Fruit fly (Drosophila melanogaster) whole organism, prepupa: ENCODE results near the gene Gr93d.

Source experiments
- Blimp-1 ChIP-seq: fragments of 200-800 bp; sonication (Bioruptor generic); optimal IDR thresholded peaks from 3 replicates; lab custom pipeline; 2017; ENCODE audit warnings: missing biosample characterization, missing genetic modification characterization, mild to moderate bottlenecking, moderate library complexity, missing genetic modification reagents
- CG10631 ChIP-seq: fragments of 200-800 bp; sonication (Bioruptor generic); optimal IDR thresholded peaks from 2 replicates; lab custom pipeline; 2016; ENCODE audit warnings: missing biosample characterization, missing genetic modification characterization
- CG10669 ChIP-seq: fragments of 200-800 bp; sonication (Bioruptor generic); optimal IDR thresholded peaks from 3 replicates; lab custom pipeline; 2018; ENCODE audit warnings: missing biosample characterization, mild to moderate bottlenecking, missing genetic modification characterization, moderate library complexity
- CG15336 ChIP-seq: fragments of 200-800 bp; sonication (Bioruptor generic); IDR thresholded peaks from 2 replicates; pipeline ENCODE4 v1.3.6; 2022; ENCODE audit warnings: missing biosample characterization, missing genetic modification characterization
- CG16779 ChIP-seq: fragments of 200-800 bp; sonication (Bioruptor generic); optimal IDR thresholded peaks from 3 replicates; lab custom pipeline; 2017; ENCODE audit warnings: missing biosample characterization, mild to moderate bottlenecking, missing genetic modification characterization
- CG31627 ChIP-seq: fragments of 200-800 bp; sonication (Bioruptor generic); optimal IDR thresholded peaks from 3 replicates; lab custom pipeline; 2016; ENCODE audit warnings: missing biosample characterization, missing genetic modification characterization
- CG32006 ChIP-seq: fragments of 200-800 bp; sonication (Bioruptor generic); optimal IDR thresholded peaks from 3 replicates; lab custom pipeline; 2017; ENCODE audit warnings: missing biosample characterization, mild to moderate bottlenecking, missing genetic modification characterization
- CG4318 ChIP-seq: fragments of 200-800 bp; sonication (Bioruptor generic); optimal IDR thresholded peaks from 3 replicates; lab custom pipeline; 2017; ENCODE audit warnings: missing biosample characterization, mild to moderate bottlenecking, missing genetic modification characterization
- CG6163 ChIP-seq: fragments of 200-800 bp; sonication (Bioruptor generic); IDR thresholded peaks from 3 replicates; pipeline ENCODE4 v1.3.6; 2022; ENCODE audit warnings: missing biosample characterization, missing genetic modification characterization
- CG6276 ChIP-seq: fragments of 200-800 bp; sonication (Bioruptor generic); optimal IDR thresholded peaks from 2 replicates; lab custom pipeline; 2017; ENCODE audit warnings: missing biosample characterization, mild to moderate bottlenecking, missing genetic modification characterization
- CG6792 ChIP-seq: fragments of 200-800 bp; sonication (Bioruptor generic); optimal IDR thresholded peaks from 3 replicates; lab custom pipeline; 2016; ENCODE audit warnings: missing biosample characterization, missing genetic modification characterization
- CG7368 ChIP-seq: fragments of 200-800 bp; sonication (Bioruptor generic); optimal IDR thresholded peaks from 3 replicates; lab custom pipeline; 2016; ENCODE audit warnings: missing biosample characterization, missing genetic modification characterization
- CG8119 ChIP-seq: fragments of 200-800 bp; sonication (Bioruptor generic); IDR thresholded peaks from 3 replicates; pipeline ENCODE4 v1.3.6; 2022; ENCODE audit warnings: missing biosample characterization, missing genetic modification characterization
- CG8319 ChIP-seq: fragments of 200-800 bp; sonication (Bioruptor generic); optimal IDR thresholded peaks from 3 replicates; lab custom pipeline; 2016; ENCODE audit warnings: missing biosample characterization, missing genetic modification characterization
- Eip78C ChIP-seq: fragments of 200-800 bp; sonication (Bioruptor generic); peaks from one replicate; lab custom pipeline; 2016; ENCODE audit warnings: missing biosample characterization, missing genetic modification characterization
- Ets96B ChIP-seq: fragments of 200-800 bp; optimal IDR thresholded peaks from 2 replicates; lab custom pipeline; 2019; ENCODE audit warnings: missing biosample characterization, mild to moderate bottlenecking, missing genetic modification characterization, moderate library complexity
- Gug ChIP-seq: fragments of 200-800 bp; sonication (Bioruptor generic); IDR thresholded peaks from 2 replicates; pipeline ENCODE4 v1.3.6; 2022; ENCODE audit warnings: missing biosample characterization, missing genetic modification characterization
- Hr38 ChIP-seq: sonication (Bioruptor generic); optimal IDR thresholded peaks from 2 replicates; lab custom pipeline; 2016; ENCODE audit warnings: missing biosample characterization, missing genetic modification characterization
- Hr39 ChIP-seq: fragments of 200-800 bp; sonication (Bioruptor generic); optimal IDR thresholded peaks from 2 replicates; lab custom pipeline; 2016; ENCODE audit warnings: missing biosample characterization, missing genetic modification characterization
- Hr4 ChIP-seq: fragments of 200-800 bp; sonication (Bioruptor generic); optimal IDR thresholded peaks from 3 replicates; lab custom pipeline; 2016; ENCODE audit warnings: missing biosample characterization, missing genetic modification characterization
- Met ChIP-seq: fragments of 200-800 bp; sonication (Bioruptor generic); optimal IDR thresholded peaks from 3 replicates; lab custom pipeline; 2016; ENCODE audit warnings: missing biosample characterization, missing genetic modification characterization
- OdsH ChIP-seq: fragments of 200-800 bp; sonication (Bioruptor generic); optimal IDR thresholded peaks from 3 replicates; lab custom pipeline; 2016; ENCODE audit warnings: missing biosample characterization, missing genetic modification characterization
- Smox ChIP-seq: fragments of 200-800 bp; sonication (Bioruptor generic); optimal IDR thresholded peaks from 3 replicates; lab custom pipeline; 2016; ENCODE audit warnings: missing biosample characterization, missing genetic modification characterization
- Sox102F ChIP-seq: fragments of 200-800 bp; sonication (Bioruptor generic); optimal IDR thresholded peaks from 2 replicates; lab custom pipeline; 2016; ENCODE audit warnings: missing biosample characterization, mild to moderate bottlenecking, missing genetic modification characterization
- Sox14 ChIP-seq: fragments of 200-800 bp; sonication (Bioruptor generic); optimal IDR thresholded peaks from 3 replicates; lab custom pipeline; 2016; ENCODE audit warnings: missing biosample characterization, missing genetic modification characterization
- Sox15 ChIP-seq: fragments of 200-800 bp; sonication (Bioruptor generic); optimal IDR thresholded peaks from 3 replicates; lab custom pipeline; 2016; ENCODE audit warnings: missing biosample characterization, missing genetic modification characterization
- achi ChIP-seq: fragments of 200-800 bp; sonication (Bioruptor generic); optimal IDR thresholded peaks from 3 replicates; lab custom pipeline; 2016; ENCODE audit warnings: missing biosample characterization, missing genetic modification characterization
- acj6 ChIP-seq: fragments of 200-800 bp; sonication (Bioruptor generic); optimal IDR thresholded peaks from 3 replicates; lab custom pipeline; 2016; ENCODE audit warnings: missing biosample characterization, missing genetic modification characterization
- cyc ChIP-seq: fragments of 200-800 bp; sonication (Bioruptor generic); optimal IDR thresholded peaks from 3 replicates; lab custom pipeline; 2016; ENCODE audit warnings: missing biosample characterization, missing genetic modification characterization
- dac ChIP-seq: fragments of 200-800 bp; sonication (Bioruptor generic); optimal IDR thresholded peaks from 2 replicates; lab custom pipeline; 2017; ENCODE audit warnings: missing biosample characterization, mild to moderate bottlenecking, missing genetic modification characterization
- dsx ChIP-seq: fragments of 200-800 bp; optimal IDR thresholded peaks from 3 replicates; lab custom pipeline; 2019; ENCODE audit warnings: missing biosample characterization, mild to moderate bottlenecking, missing genetic modification characterization, moderate library complexity; ENCODE audit not compliant: poor library complexity, severe bottlenecking
- eg ChIP-seq: fragments of 200-800 bp; sonication (Bioruptor generic); IDR thresholded peaks from 3 replicates; pipeline ENCODE4 v1.3.6; 2022; ENCODE audit warnings: missing biosample characterization, missing genetic modification characterization
- esn ChIP-seq: fragments of 200-800 bp; sonication (Bioruptor generic); optimal IDR thresholded peaks from 2 replicates; lab custom pipeline; 2016; ENCODE audit warnings: missing biosample characterization, mild to moderate bottlenecking, missing genetic modification characterization, moderate library complexity
- fd85E ChIP-seq: fragments of 200-800 bp; sonication (Bioruptor generic); optimal IDR thresholded peaks from 3 replicates; lab custom pipeline; 2016; ENCODE audit warnings: missing biosample characterization, missing genetic modification characterization
- fkh ChIP-seq: fragments of 200-800 bp; sonication (Bioruptor generic); optimal IDR thresholded peaks from 3 replicates; lab custom pipeline; 2017; ENCODE audit warnings: missing biosample characterization, mild to moderate bottlenecking, missing genetic modification characterization, moderate library complexity
- lz ChIP-seq: fragments of 200-800 bp; sonication (Bioruptor generic); optimal IDR thresholded peaks from 3 replicates; lab custom pipeline; 2016; ENCODE audit warnings: missing biosample characterization, missing genetic modification characterization
- net ChIP-seq: fragments of 200-800 bp; sonication (Bioruptor generic); optimal IDR thresholded peaks from 3 replicates; lab custom pipeline; 2016; ENCODE audit warnings: missing biosample characterization, missing genetic modification characterization
- salr ChIP-seq, 2 experiments: fragments of 200-800 bp; sonication (Bioruptor generic); optimal IDR thresholded peaks; 3 replicates each; lab custom pipeline; 2016 to 2018; ENCODE audit warnings: missing biosample characterization in 2 of 2, missing genetic modification characterization in 2 of 2, mild to moderate bottlenecking in 1 of 2
- svp ChIP-seq: fragments of 200-800 bp; sonication (Bioruptor generic); peaks from one replicate; lab custom pipeline; 2016; ENCODE audit warnings: missing biosample characterization, missing genetic modification characterization
- topi ChIP-seq: fragments of 200-800 bp; sonication (Bioruptor generic); optimal IDR thresholded peaks from 3 replicates; lab custom pipeline; 2016; ENCODE audit warnings: missing biosample characterization, missing genetic modification characterization
- vri ChIP-seq: fragments of 200-800 bp; sonication (Bioruptor generic); optimal IDR thresholded peaks from 3 replicates; lab custom pipeline; 2016; ENCODE audit warnings: missing biosample characterization, mild to moderate bottlenecking, missing genetic modification characterization

Gr93d gene

DNA sequence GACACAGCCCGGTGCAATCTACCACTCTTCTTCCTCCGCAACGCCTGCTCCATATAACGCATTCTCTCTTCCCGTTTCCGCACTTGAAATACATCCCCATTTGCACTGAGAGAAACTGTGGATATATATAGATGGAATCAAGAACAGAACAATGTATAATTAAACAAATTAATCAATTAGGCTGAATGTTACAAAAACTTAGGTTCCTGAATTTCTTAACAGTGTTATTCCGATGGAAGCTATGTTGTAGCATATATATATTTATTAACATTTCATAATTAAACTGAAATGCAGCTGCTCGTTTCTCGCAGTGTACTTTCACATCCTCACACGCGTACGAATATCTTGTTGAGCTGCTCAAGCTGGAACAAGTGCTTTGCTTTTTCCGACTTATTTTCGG, 13.1 kb upstream of the Gr93d start (continued):
- TF ChIP-seq CG31627 (GFP tag; lab: Kevin White, UChicago) = peak; percentile 96
- TF ChIP-seq dac (GFP tag; lab: Kevin White, UChicago) = peak; percentile 78
- peak; percentile 94 for TF ChIP-seq topi
- TF ChIP-seq acj6 (GFP tag; lab: Kevin White, UChicago) = peak; percentile 92
- peak; percentile 97 for TF ChIP-seq Met (GFP tag; lab: Kevin White, UChicago)
- peak; percentile 85 for TF ChIP-seq dsx
- TF ChIP-seq achi = peak; percentile 92
- peak; percentile 99 for TF ChIP-seq svp (GFP tag; lab: Kevin White, UChicago)
- peak; percentile 89 for TF ChIP-seq net (GFP tag; lab: Kevin White, UChicago)
- no peak for TF ChIP-seq Hr38 (GFP tag; lab: Kevin White, UChicago)
- peak; percentile 80 for TF ChIP-seq Blimp-1 (GFP tag; lab: Kevin White, UChicago)
- peak; percentile 84 for TF ChIP-seq CG6163
- peak; percentile 86 for TF ChIP-seq CG4318 (GFP tag; lab: Kevin White, UChicago)
- peak; percentile 89 for TF ChIP-seq CG8119 (GFP tag; lab: Robert Waterston, UW)
- TF ChIP-seq CG8319 (GFP tag; lab: Kevin White, UChicago) = peak; percentile 75
- peak; percentile 98 for TF ChIP-seq Eip78C (GFP tag; lab: Kevin White, UChicago)
- TF ChIP-seq Sox14 (GFP tag; lab: Kevin White, UChicago) = peak; percentile 93
- peak; percentile 78 for TF ChIP-seq Ets96B (tag; lab: Kevin White, UChicago)
- peak; percentile 94 for TF ChIP-seq CG32006 (GFP tag; lab: Kevin White, UChicago)
- TF ChIP-seq Sox15 = peak; percentile 87

DNA sequence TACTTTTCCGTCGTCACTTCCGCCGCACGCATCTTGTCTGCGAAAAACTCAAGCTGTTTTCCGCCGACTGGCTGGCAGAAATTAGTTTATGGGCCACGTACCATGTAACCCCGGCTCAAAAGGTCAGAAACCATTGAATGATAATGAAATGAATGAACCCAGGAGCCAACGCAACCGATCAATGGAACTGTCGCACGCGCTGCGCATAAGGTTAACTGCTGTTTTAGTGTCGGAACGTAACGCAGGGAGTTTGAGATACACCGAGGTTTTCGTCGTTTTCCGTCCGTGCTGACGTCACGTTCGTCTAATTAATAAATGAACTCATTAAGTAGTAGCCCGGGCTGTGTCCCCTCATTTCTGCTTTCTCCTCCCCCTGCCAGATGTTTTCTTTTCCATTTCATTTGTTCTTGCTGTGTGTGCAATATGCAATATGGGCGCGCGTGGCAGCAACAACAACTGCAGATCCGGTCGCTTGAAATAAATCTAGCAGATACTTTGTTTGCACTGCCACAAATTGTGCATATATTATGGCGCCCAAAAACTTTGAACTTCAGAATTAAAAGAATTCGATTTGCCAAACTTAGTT, 11.9 kb upstream of the Gr93d start:
- peak; percentile 27; the same call in 1 of the 3 replicates for TF ChIP-seq eg (GFP tag; lab: Robert Waterston, UW)
- TF ChIP-seq Smox = no peak
- TF ChIP-seq Hr4 (GFP tag; lab: Kevin White, UChicago) = no peak
- TF ChIP-seq svp (GFP tag; lab: Kevin White, UChicago) = no peak
- no peak for TF ChIP-seq CG10669 (GFP tag; lab: Kevin White, UChicago)
- peak; percentile 17 for TF ChIP-seq net (GFP tag; lab: Kevin White, UChicago)
- peak in 1 of 2 experiments; percentile 16 for TF ChIP-seq salr (GFP tag; optimal IDR thresholded peaks at IDR 0.05; lab: Kevin White, UChicago)
- TF ChIP-seq, all 60 proteins: peak for 3

DNA sequence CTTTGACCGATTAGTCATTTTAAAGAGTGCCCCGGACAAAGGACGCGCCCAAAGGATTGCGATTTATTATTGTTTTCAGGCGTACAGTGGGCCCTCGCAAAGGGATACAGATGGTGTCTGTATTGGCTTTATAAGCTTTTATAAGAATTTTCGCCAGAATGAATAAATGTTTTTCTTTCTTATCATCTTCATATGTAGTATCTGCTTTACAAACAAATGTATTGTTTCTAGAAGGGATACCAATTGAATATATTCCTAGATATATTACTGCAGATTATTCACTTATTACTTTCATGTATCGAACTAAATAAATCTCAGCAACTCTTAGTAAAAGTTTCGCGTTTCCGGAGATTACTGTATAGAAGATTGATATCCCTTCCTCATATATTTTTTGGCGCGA, 11.1 kb upstream of the Gr93d start:
- TF ChIP-seq CG4318 (GFP tag; lab: Kevin White, UChicago) (no peak), topi (no peak), CG8119 (GFP tag; lab: Robert Waterston, UW) (0 out of 3 replicates have a peak, but pooled peaks have one; percentile 22), vri (GFP tag; lab: Kevin White, UChicago) (no peak), Hr39 (peak; percentile 17), Sox102F (GFP tag; lab: Kevin White, UChicago) (no peak), cyc (peak; percentile 19), dsx (no peak), CG6276 (GFP tag; lab: Kevin White, UChicago) (no peak), CG15336 (GFP tag; lab: Robert Waterston, UW) (no peak), svp (GFP tag; lab: Kevin White, UChicago) (peak; percentile 68), CG10631 (GFP tag; lab: Kevin White, UChicago) (no peak), Gug (GFP tag; lab: Robert Waterston, UW) (no peak), Blimp-1 (GFP tag; lab: Kevin White, UChicago) (no peak), Eip78C (GFP tag; lab: Kevin White, UChicago) (peak; percentile 71), CG7368 (no peak), fd85E (no peak), CG10669 (GFP tag; lab: Kevin White, UChicago) (no peak), CG31627 (GFP tag; lab: Kevin White, UChicago) (peak; percentile 2), CG16779 (tag; lab: Kevin White, UChicago) (no peak), fkh (GFP tag; lab: Kevin White, UChicago) (no peak), achi (no peak), acj6 (GFP tag; lab: Kevin White, UChicago) (peak; percentile 8), Hr38 (GFP tag; lab: Kevin White, UChicago) (no peak), CG6792 (no peak), OdsH (peak; percentile 3), Met (GFP tag; lab: Kevin White, UChicago) (peak; percentile 40), lz (GFP tag; lab: Kevin White, UChicago) (peak; percentile 3), Hr4 (GFP tag; lab: Kevin White, UChicago) (no peak), esn (peak; percentile 4)
